Fruit fly (Drosophila melanogaster): ENCODE data around the gene CG14401.
A peak's percentile ranks its signal among the peaks of the same experiment; 100 is the strongest.

Gene CG14401

dm6 chr2L:20881353-20882079 lies 11.9 kb downstream of the CG14401 start:
- TF ChIP-seq CrebA (GFP tag; optimal IDR thresholded peaks at IDR 0.05; ENCODE audit: borderline replicate concordance) (no peak), dmrt93B (GFP tag; optimal IDR thresholded peaks at IDR 0.05) (peak; percentile 10), Vsx2 (GFP tag; optimal IDR thresholded peaks at IDR 0.05; ENCODE audit: partially characterized antibody) (no peak), dl (GFP tag; optimal IDR thresholded peaks at IDR 0.05; ENCODE audit: insufficient read depth in 1 of 2, partially characterized antibody in 2 of 2) (no peak), OdsH (GFP tag; optimal IDR thresholded peaks at IDR 0.05) (no peak), Abd-B (GFP tag; optimal IDR thresholded peaks at IDR 0.05) (no peak), pan (optimal IDR thresholded peaks at IDR 0.05) (no peak), fru (GFP tag; optimal IDR thresholded peaks at IDR 0.05) (no peak), CG32264 (GFP tag; optimal IDR thresholded peaks at IDR 0.05) (no peak), N (GFP tag; optimal IDR thresholded peaks at IDR 0.05) (no peak), ey (GFP tag; optimal IDR thresholded peaks at IDR 0.05) (peak; percentile 11), br (GFP tag; optimal IDR thresholded peaks at IDR 0.05) (no peak), Sp1 (GFP tag; optimal IDR thresholded peaks at IDR 0.05) (no peak), CG9705 (GFP tag; optimal IDR thresholded peaks at IDR 0.05) (no peak), Dif (GFP tag; optimal IDR thresholded peaks at IDR 0.05; ENCODE audit: partially characterized antibody) (no peak), Hr83 (GFP tag; optimal IDR thresholded peaks at IDR 0.05; ENCODE audit: poor library complexity, severe bottlenecking) (peak; percentile 91), woc (GFP tag; optimal IDR thresholded peaks at IDR 0.05) (no peak), h (GFP tag; optimal IDR thresholded peaks at IDR 0.05) (peak; percentile 24), Rel (GFP tag; optimal IDR thresholded peaks at IDR 0.05) (no peak), Rel (tag; optimal IDR thresholded peaks at IDR 0.05) (peak; percentile 16), psq (GFP tag; optimal IDR thresholded peaks at IDR 0.05) (no peak), sv (GFP tag; optimal IDR thresholded peaks at IDR 0.05) (peak; percentile 21), Hnf4 (GFP tag; optimal IDR thresholded peaks at IDR 0.05) (peak; percentile 18), Hr78 (GFP tag; optimal IDR thresholded peaks at IDR 0.05) (no peak), foxo (GFP tag; optimal IDR thresholded peaks at IDR 0.05) (peak in 1 of 2 experiments; percentile 13), dsf (GFP tag; optimal IDR thresholded peaks at IDR 0.05; ENCODE audit: borderline replicate concordance) (no peak), lola (GFP tag; optimal IDR thresholded peaks at IDR 0.05) (no peak), GATAd (GFP tag; optimal IDR thresholded peaks at IDR 0.05) (no peak), Mio (GFP tag; optimal IDR thresholded peaks at IDR 0.05) (no peak), Dfd (GFP tag; optimal IDR thresholded peaks at IDR 0.05) (no peak), tai (GFP tag; optimal IDR thresholded peaks at IDR 0.05) (no peak), rgr (GFP tag; optimal IDR thresholded peaks at IDR 0.05) (peak; percentile 39), Myc (optimal IDR thresholded peaks at IDR 0.05) (no peak), Jra (GFP tag; optimal IDR thresholded peaks at IDR 0.05) (no peak)

dm6 chr2L:20883097-20883496 lies 13.4 kb downstream of the CG14401 start:
- no peak for TF ChIP-seq pan (optimal IDR thresholded peaks at IDR 0.05)
- no peak for TF ChIP-seq Mio (GFP tag; optimal IDR thresholded peaks at IDR 0.05)
- TF ChIP-seq dl (GFP tag; optimal IDR thresholded peaks at IDR 0.05; ENCODE audit: insufficient read depth in 1 of 2, partially characterized antibody in 2 of 2), result no peak
- no peak for TF ChIP-seq Abd-B (GFP tag; optimal IDR thresholded peaks at IDR 0.05)
- no peak for TF ChIP-seq br (GFP tag; optimal IDR thresholded peaks at IDR 0.05)
- TF ChIP-seq CG9705 (GFP tag; optimal IDR thresholded peaks at IDR 0.05), result no peak
- no peak for TF ChIP-seq brk (GFP tag; optimal IDR thresholded peaks at IDR 0.05)
- TF ChIP-seq h (GFP tag; optimal IDR thresholded peaks at IDR 0.05), result no peak
- no peak for TF ChIP-seq HLH106 (tag; optimal IDR thresholded peaks at IDR 0.05)
- TF ChIP-seq fru (GFP tag; optimal IDR thresholded peaks at IDR 0.05), result no peak
- no peak for TF ChIP-seq Rel (GFP tag; optimal IDR thresholded peaks at IDR 0.05)
- no peak for TF ChIP-seq Rel (tag; optimal IDR thresholded peaks at IDR 0.05)
- TF ChIP-seq CrebA (GFP tag; optimal IDR thresholded peaks at IDR 0.05; ENCODE audit: borderline replicate concordance), result no peak
- TF ChIP-seq Hr83 (GFP tag; optimal IDR thresholded peaks at IDR 0.05; ENCODE audit: poor library complexity, severe bottlenecking), result no peak
- TF ChIP-seq N (GFP tag; optimal IDR thresholded peaks at IDR 0.05), result no peak
- TF ChIP-seq CG32264 (GFP tag; optimal IDR thresholded peaks at IDR 0.05), result no peak
- no peak for TF ChIP-seq Hnf4 (GFP tag; optimal IDR thresholded peaks at IDR 0.05)
- no peak for TF ChIP-seq jim (GFP tag; optimal IDR thresholded peaks at IDR 0.05)

All from whole organism, wandering third instar larva.